Fruit fly (Drosophila melanogaster) whole organism, embryonic: ENCODE measurements around the gene CG45544.

Source experiments
- Aef1 ChIP-seq: fragments of 200-800 bp; sonication (Bioruptor generic); IDR thresholded peaks from 3 replicates; pipeline ENCODE4 v1.3.6; 2022; ENCODE audit warnings: missing biosample characterization, missing genetic modification characterization
- Antp ChIP-seq: fragments of 200-800 bp; sonication (Bioruptor generic); optimal IDR thresholded peaks from 3 replicates; lab custom pipeline; 2016; ENCODE audit warnings: missing biosample characterization, missing genetic modification characterization
- B-H1 ChIP-seq: fragments of 200-800 bp; sonication (Bioruptor generic); IDR thresholded peaks from 3 replicates; pipeline ENCODE4 v1.3.6; 2022; ENCODE audit warnings: missing biosample characterization, missing genetic modification characterization
- CG10366 ChIP-seq: fragments of 200-800 bp; sonication (Bioruptor generic); IDR thresholded peaks from 2 replicates; pipeline ENCODE4 v1.3.6; 2022; ENCODE audit warnings: missing biosample characterization, missing genetic modification characterization
- CG12155 ChIP-seq: fragments of 200-800 bp; sonication (Bioruptor generic); optimal IDR thresholded peaks from 3 replicates; lab custom pipeline; 2016; ENCODE audit warnings: missing biosample characterization, missing genetic modification characterization
- CG14860 ChIP-seq: fragments of 200-800 bp; sonication (Bioruptor generic); IDR thresholded peaks from 3 replicates; pipeline ENCODE4 v1.3.6; 2022; ENCODE audit warnings: missing biosample characterization, missing genetic modification characterization; ENCODE audit not compliant: partially characterized antibody
- CG1603 ChIP-seq: fragments of 200-800 bp; sonication (Bioruptor generic); optimal IDR thresholded peaks from 2 replicates; lab custom pipeline; 2019; ENCODE audit warnings: missing biosample characterization, mild to moderate bottlenecking, missing genetic modification characterization, moderate library complexity
- CG16815 ChIP-seq: fragments of 200-800 bp; sonication (Bioruptor generic); optimal IDR thresholded peaks from 3 replicates; lab custom pipeline; 2017; ENCODE audit warnings: missing biosample characterization, mild to moderate bottlenecking, missing genetic modification characterization
- CG17328 ChIP-seq: fragments of 200-800 bp; sonication (Bioruptor generic); IDR thresholded peaks from 2 replicates; pipeline ENCODE4 v1.3.6; 2022; ENCODE audit warnings: missing biosample characterization, missing genetic modification characterization
- CG17359 ChIP-seq: fragments of 200-800 bp; sonication (Bioruptor generic); optimal IDR thresholded peaks from 3 replicates; lab custom pipeline; 2018; ENCODE audit warnings: missing biosample characterization, mild to moderate bottlenecking, missing genetic modification characterization, moderate library complexity
- CG17612 ChIP-seq: fragments of 200-800 bp; sonication (Bioruptor generic); IDR thresholded peaks from 2 replicates; pipeline ENCODE4 v1.3.6; 2022; ENCODE audit warnings: missing biosample characterization, missing genetic modification characterization
- CG1832 ChIP-seq: fragments of 200-800 bp; sonication (Bioruptor generic); optimal IDR thresholded peaks from 2 replicates; lab custom pipeline; 2017; ENCODE audit warnings: missing biosample characterization, mild to moderate bottlenecking, missing genetic modification characterization, inconsistent platforms
- CG2712 ChIP-seq: fragments of 200-800 bp; optimal IDR thresholded peaks from 3 replicates; lab custom pipeline; 2019; ENCODE audit warnings: missing biosample characterization, mild to moderate bottlenecking, missing genetic modification characterization, moderate library complexity
- CG3407 ChIP-seq: fragments of 200-800 bp; sonication (Bioruptor generic); optimal IDR thresholded peaks from 2 replicates; lab custom pipeline; 2018; ENCODE audit warnings: missing biosample characterization, mild to moderate bottlenecking, missing genetic modification characterization
- CG6654 ChIP-seq: fragments of 200-800 bp; sonication (Bioruptor generic); optimal IDR thresholded peaks from 2 replicates; lab custom pipeline; 2017; ENCODE audit warnings: missing biosample characterization, mild to moderate bottlenecking, missing genetic modification characterization
- CG8281 ChIP-seq: fragments of 200-800 bp; sonication (Bioruptor generic); optimal IDR thresholded peaks from 2 replicates; lab custom pipeline; 2018; ENCODE audit warnings: missing biosample characterization, mild to moderate bottlenecking, missing genetic modification characterization, moderate library complexity
- CG8388 ChIP-seq: fragments of 200-800 bp; sonication (Bioruptor generic); optimal IDR thresholded peaks from 2 replicates; lab custom pipeline; 2019; ENCODE audit warnings: missing biosample characterization, mild to moderate bottlenecking, missing genetic modification characterization, moderate library complexity
- CG8924 ChIP-seq: fragments of 200-800 bp; optimal IDR thresholded peaks from 3 replicates; lab custom pipeline; 2019; ENCODE audit warnings: missing biosample characterization, mild to moderate bottlenecking, missing genetic modification characterization, moderate library complexity
- D19A ChIP-seq: fragments of 200-800 bp; optimal IDR thresholded peaks from 3 replicates; lab custom pipeline; 2019; ENCODE audit warnings: missing biosample characterization, mild to moderate bottlenecking, missing genetic modification characterization, moderate library complexity
- ERR ChIP-seq: fragments of 200-800 bp; sonication (Bioruptor generic); optimal IDR thresholded peaks from 2 replicates; lab custom pipeline; 2016; ENCODE audit warnings: missing biosample characterization, missing genetic modification characterization
- Lhr ChIP-seq: fragments of 200-800 bp; sonication (Bioruptor generic); optimal IDR thresholded peaks from 3 replicates; lab custom pipeline; 2017; ENCODE audit warnings: mild to moderate bottlenecking, missing biosample characterization, missing genetic modification reagents, missing genetic modification characterization
- Neu2 ChIP-seq: fragments of 200-800 bp; sonication (Bioruptor generic); optimal IDR thresholded peaks from 3 replicates; lab custom pipeline; 2016; ENCODE audit warnings: missing biosample characterization, missing genetic modification characterization, borderline replicate concordance
- Sin3A ChIP-seq: fragments of >200 bp; optimal IDR thresholded peaks from 2 replicates; lab custom pipeline; 2018
- Sox100B ChIP-seq: fragments of 200-800 bp; sonication (Bioruptor generic); optimal IDR thresholded peaks from 3 replicates; lab custom pipeline; 2018; ENCODE audit warnings: missing biosample characterization, mild to moderate bottlenecking, missing genetic modification characterization
- Trl ChIP-seq, 3 experiments: fragments of >200 bp in 2 of 3; fragments of 200-800 bp in 1 of 3; sonication (Bioruptor generic) in 1 of 3; optimal IDR thresholded peaks; 2 replicates in 1 of 3; 3 replicates in 2 of 3; lab custom pipeline; 2016 to 2017; ENCODE audit warnings: missing biosample characterization in 1 of 3, missing genetic modification characterization in 1 of 3
- ato ChIP-seq: fragments of 200-800 bp; sonication (Bioruptor generic); IDR thresholded peaks from 2 replicates; pipeline ENCODE4 v1.3.6; 2022; ENCODE audit warnings: missing biosample characterization, missing genetic modification characterization; ENCODE audit not compliant: partially characterized antibody
- cg ChIP-seq: fragments of 200-800 bp; sonication (Bioruptor generic); optimal IDR thresholded peaks from 3 replicates; lab custom pipeline; 2019; ENCODE audit warnings: missing biosample characterization, mild to moderate bottlenecking, missing genetic modification characterization, moderate library complexity
- croc ChIP-seq: fragments of 200-800 bp; sonication (Bioruptor generic); conservative IDR thresholded peaks from 3 replicates; pipeline ENCODE4 v1.3.6; 2022; ENCODE audit warnings: missing biosample characterization, missing genetic modification characterization
- crol ChIP-seq: fragments of 200-800 bp; sonication (Bioruptor generic); IDR thresholded peaks from 2 replicates; pipeline ENCODE4 v1.3.6; 2022; ENCODE audit warnings: missing biosample characterization, missing genetic modification characterization
- crp ChIP-seq, 2 experiments: fragments of 200-800 bp; sonication (Bioruptor generic); optimal IDR thresholded peaks; 2 replicates in 1 of 2; 3 replicates in 1 of 2; lab custom pipeline; 2017; ENCODE audit warnings: missing biosample characterization in 2 of 2, missing genetic modification characterization in 2 of 2, mild to moderate bottlenecking in 1 of 2, moderate library complexity in 1 of 2
- danr ChIP-seq: fragments of 200-800 bp; sonication (Bioruptor generic); IDR thresholded peaks from 2 replicates; pipeline ENCODE4 v1.3.6; 2022; ENCODE audit warnings: missing biosample characterization, missing genetic modification characterization
- dmrt11E ChIP-seq: fragments of 200-800 bp; sonication (Bioruptor generic); optimal IDR thresholded peaks from 3 replicates; lab custom pipeline; 2018; ENCODE audit warnings: missing biosample characterization, mild to moderate bottlenecking, missing genetic modification characterization, moderate library complexity
- dpn ChIP-seq, 2 experiments: fragments of 200-800 bp; sonication (Bioruptor generic); optimal IDR thresholded peaks; 3 replicates each; lab custom pipeline; 2016; ENCODE audit warnings: missing biosample characterization in 2 of 2, missing genetic modification characterization in 2 of 2
- en ChIP-seq: fragments of 200-800 bp; sonication (Bioruptor generic); optimal IDR thresholded peaks from 2 replicates; lab custom pipeline; 2016; ENCODE audit warnings: missing biosample characterization, missing genetic modification characterization
- ftz-f1 ChIP-seq: fragments of 200-800 bp; sonication (Bioruptor generic); optimal IDR thresholded peaks from 2 replicates; lab custom pipeline; 2016; ENCODE audit warnings: missing biosample characterization, missing genetic modification characterization
- gce ChIP-seq: fragments of 200-800 bp; sonication (Bioruptor generic); IDR thresholded peaks from 3 replicates; pipeline ENCODE4 v1.3.6; 2022; ENCODE audit warnings: missing biosample characterization, missing genetic modification characterization
- gem ChIP-seq: fragments of 200-800 bp; sonication (Bioruptor generic); optimal IDR thresholded peaks from 2 replicates; lab custom pipeline; 2019; ENCODE audit warnings: missing biosample characterization, mild to moderate bottlenecking, missing genetic modification characterization, moderate library complexity
- grn ChIP-seq: fragments of 200-800 bp; sonication (Bioruptor generic); optimal IDR thresholded peaks from 3 replicates; lab custom pipeline; 2017; ENCODE audit warnings: missing biosample characterization, missing genetic modification characterization
- hth ChIP-seq: fragments of >200 bp; optimal IDR thresholded peaks from 2 replicates; lab custom pipeline; 2017; ENCODE audit warnings: inconsistent platforms
- lola ChIP-seq, 3 experiments: fragments of >200 bp in 2 of 3; fragments of 200-800 bp in 1 of 3; sonication (Bioruptor generic) in 1 of 3; optimal IDR thresholded peaks; 2 replicates each; lab custom pipeline; 2017 to 2019; ENCODE audit warnings: missing biosample characterization in 3 of 3, missing genetic modification characterization in 3 of 3, mild to moderate bottlenecking in 1 of 3, moderate library complexity in 1 of 3
- nom ChIP-seq: fragments of 200-800 bp; sonication (Bioruptor generic); optimal IDR thresholded peaks from 2 replicates; lab custom pipeline; 2017; ENCODE audit warnings: missing biosample characterization, missing genetic modification characterization, mild to moderate bottlenecking, moderate library complexity, missing genetic modification reagents
- pum ChIP-seq: fragments of 200-800 bp; sonication (Bioruptor generic); optimal IDR thresholded peaks from 2 replicates; lab custom pipeline; 2016; ENCODE audit warnings: missing biosample characterization, missing genetic modification characterization
- sd ChIP-seq: fragments of 200-800 bp; sonication (Bioruptor generic); optimal IDR thresholded peaks from 3 replicates; lab custom pipeline; 2018; ENCODE audit warnings: missing biosample characterization, mild to moderate bottlenecking, missing genetic modification characterization, moderate library complexity
- sens ChIP-seq: fragments of 200-800 bp; sonication (Bioruptor generic); peaks from one replicate; lab custom pipeline; 2016; ENCODE audit warnings: missing biosample characterization, missing genetic modification characterization
- so ChIP-seq: fragments of 200-800 bp; sonication (Bioruptor generic); IDR thresholded peaks from 3 replicates; pipeline ENCODE4 v1.3.6; 2022; ENCODE audit warnings: missing biosample characterization, missing genetic modification characterization
- stc ChIP-seq: fragments of 200-800 bp; sonication (Bioruptor generic); IDR thresholded peaks from 2 replicates; pipeline ENCODE4 v1.3.6; 2022; ENCODE audit warnings: missing biosample characterization, missing genetic modification characterization
- tgo ChIP-seq: fragments of 200-800 bp; sonication (Bioruptor generic); IDR thresholded peaks from 3 replicates; pipeline ENCODE4 v1.3.6; 2022; ENCODE audit warnings: missing biosample characterization, missing genetic modification characterization
- unpg ChIP-seq: fragments of 200-800 bp; sonication (Bioruptor generic); optimal IDR thresholded peaks from 3 replicates; lab custom pipeline; 2018; ENCODE audit warnings: missing biosample characterization, mild to moderate bottlenecking, missing genetic modification characterization, moderate library complexity
- zf30C ChIP-seq: fragments of 200-800 bp; sonication (Bioruptor generic); optimal IDR thresholded peaks from 3 replicates; lab custom pipeline; 2018; ENCODE audit warnings: missing biosample characterization, mild to moderate bottlenecking, missing genetic modification characterization

Gene CG45544

dm6 chr3R:29284315-29284714, 28.0 kb downstream of the CG45544 start:
- TF ChIP-seq Sin3A (lab: Kevin White, UChicago) = no peak
- no peak for TF ChIP-seq unpg (GFP tag; lab: Kevin White, UChicago)
- no peak for TF ChIP-seq CG2712 (tag; lab: Kevin White, UChicago)
- TF ChIP-seq dpn (GFP tag; optimal IDR thresholded peaks at IDR 0.05; lab: Kevin White, UChicago) = no peak
- no peak for TF ChIP-seq hth (lab: Kevin White, UChicago)
- no peak for TF ChIP-seq dmrt11E (tag; lab: Kevin White, UChicago)
- TF ChIP-seq pum = no peak
- no peak for TF ChIP-seq B-H1
- TF ChIP-seq grn = no peak
- TF ChIP-seq Sox100B (GFP tag; lab: Kevin White, UChicago) = no peak
- TF ChIP-seq CG14860 (GFP tag; lab: Robert Waterston, UW) = no peak
- no peak for TF ChIP-seq Aef1 (GFP tag; lab: Robert Waterston, UW)
- no peak for TF ChIP-seq CG10366
- no peak for TF ChIP-seq CG3407
- no peak for TF ChIP-seq croc (GFP tag; lab: Robert Waterston, UW)
- TF ChIP-seq crp (GFP tag; optimal IDR thresholded peaks at IDR 0.05; lab: Kevin White, UChicago) = no peak
- TF ChIP-seq gem = no peak

- no peak for TF ChIP-seq CG17359 (tag; lab: Kevin White, UChicago)
- TF ChIP-seq ato (GFP tag; lab: Robert Waterston, UW) = 0 out of 2 replicates have a peak, but pooled peaks have one; percentile 37
- TF ChIP-seq ERR (GFP tag; lab: Kevin White, UChicago) = no peak
- peak in 1 of 3 experiments; percentile 2 for TF ChIP-seq lola (GFP tag; optimal IDR thresholded peaks at IDR 0.05; lab: Kevin White, UChicago)
- peak; percentile 43 for TF ChIP-seq sens (GFP tag; lab: Kevin White, UChicago)
- TF ChIP-seq Antp (GFP tag; lab: Kevin White, UChicago) = no peak
- peak; percentile 26 to 86 for TF ChIP-seq Trl (optimal IDR thresholded peaks at IDR 0.05; lab: Kevin White, UChicago)
- no peak for TF ChIP-seq Trl (GFP tag; optimal IDR thresholded peaks at IDR 0.05; lab: Kevin White, UChicago)
- TF ChIP-seq CG17612 (GFP tag; lab: Robert Waterston, UW) = no peak
- no peak for TF ChIP-seq CG8388 (GFP tag; lab: Kevin White, UChicago)
- no peak for TF ChIP-seq CG6654
- no peak for TF ChIP-seq stc (GFP tag; lab: Robert Waterston, UW)
- TF ChIP-seq en = no peak
- TF ChIP-seq sd (tag; lab: Kevin White, UChicago) = peak; percentile 38
- TF ChIP-seq grn = peak; percentile 72
- peak; percentile 74 for TF ChIP-seq cg (GFP tag; lab: Kevin White, UChicago)
- TF ChIP-seq gce (GFP tag; lab: Robert Waterston, UW) = no peak
- peak; percentile 99 for TF ChIP-seq crol (GFP tag; lab: Robert Waterston, UW)
- peak; percentile 86 for TF ChIP-seq D19A (tag; lab: Kevin White, UChicago)
- no peak for TF ChIP-seq CG12155 (GFP tag; lab: Kevin White, UChicago)
- TF ChIP-seq CG17328 (GFP tag; lab: Robert Waterston, UW) = 0 out of 2 replicates have a peak, but pooled peaks have one; percentile 12
- no peak for TF ChIP-seq CG16815
- no peak for TF ChIP-seq CG1603 (tag; lab: Kevin White, UChicago)
- TF ChIP-seq CG8924 = peak; percentile 10
- no peak for TF ChIP-seq Neu2
- peak; percentile 26 for TF ChIP-seq CG8281 (tag; lab: Kevin White, UChicago)
- TF ChIP-seq nom = peak; percentile 18
- TF ChIP-seq so (GFP tag; lab: Robert Waterston, UW) = no peak
- TF ChIP-seq CG1832 (GFP tag; lab: Kevin White, UChicago) = peak; percentile 82
- TF ChIP-seq Lhr = no peak
- no peak for TF ChIP-seq danr (GFP tag; lab: Robert Waterston, UW)
- no peak for TF ChIP-seq B-H1
- TF ChIP-seq tgo (GFP tag; lab: Robert Waterston, UW) = no peak
- TF ChIP-seq ftz-f1 (GFP tag; lab: Kevin White, UChicago) = no peak
- TF ChIP-seq zf30C (GFP tag; lab: Kevin White, UChicago) = peak; percentile 3
These were observed 31.2 kb downstream of the CG45544 start for dm6 chr3R:29287320-29287957.
